Worm (Caenorhabditis elegans): ENCODE measurements around the gene AC7.3.

- TF ChIP-seq nhr-28 (tag; optimal IDR thresholded peaks at IDR 0.05) (peak; percentile 35), ceh-28 (tag; optimal IDR thresholded peaks at IDR 0.05) (no peak), nhr-77 (tag; optimal IDR thresholded peaks at IDR 0.05) (no peak), dve-1 (tag; optimal IDR thresholded peaks at IDR 0.05; ENCODE audit: insufficient read depth) (no peak), nhr-25 (tag; optimal IDR thresholded peaks at IDR 0.05; ENCODE audit: borderline replicate concordance, insufficient read depth) (no peak)
Measured at ce11 chrIV:5136523-5136922, 24.9 kb downstream of the AC7.3 start.
